Worm (Caenorhabditis elegans): Measurements from ENCODE around the gene T23G4.127.

- TF ChIP-seq mes-4 (tag; optimal IDR thresholded peaks at IDR 0.05), result no peak
- TF ChIP-seq T26A5.8 (tag; optimal IDR thresholded peaks at IDR 0.05), result no peak
- TF ChIP-seq hlh-12 (tag; optimal IDR thresholded peaks at IDR 0.05), result no peak
- no peak for TF ChIP-seq snpc-4 (GFP tag; optimal IDR thresholded peaks at IDR 0.05)
- TF ChIP-seq snpc-4 (tag; optimal IDR thresholded peaks at IDR 0.05), result no peak
- no peak for TF ChIP-seq nhr-80 (tag; optimal IDR thresholded peaks at IDR 0.05)
- TF ChIP-seq egrh-3 (GFP tag; IDR thresholded peaks at IDR 0.05), result no peak
- no peak for TF ChIP-seq efl-1 (GFP tag; optimal IDR thresholded peaks at IDR 0.05)
- TF ChIP-seq B0019.2 (GFP tag; conservative IDR thresholded peaks at IDR 0.05), result no peak
These were observed at the start of gene T23G4.127 for ce11 chrIV:13698603-13699002.

Data from whole organism, young adult.